Fruit fly (Drosophila melanogaster): Measurements from ENCODE around the gene CG12723.
A peak's percentile ranks its signal among the peaks of the same experiment; 100 is the strongest.

CG12723 gene

dm6 chrX:13226478-13226877, 34.8 kb upstream of the CG12723 start (continued):
- TF ChIP-seq dsx (GFP tag; optimal IDR thresholded peaks at IDR 0.05; ENCODE audit: poor library complexity, severe bottlenecking) (no peak), fd59A (GFP tag; optimal IDR thresholded peaks at IDR 0.05) (peak; percentile 37), Blimp-1 (GFP tag; optimal IDR thresholded peaks at IDR 0.05) (no peak), Ets96B (tag; optimal IDR thresholded peaks at IDR 0.05) (peak; percentile 59), achi (GFP tag; optimal IDR thresholded peaks at IDR 0.05) (peak; percentile 71), CG6276 (GFP tag; optimal IDR thresholded peaks at IDR 0.05) (peak; percentile 76), Met (GFP tag; optimal IDR thresholded peaks at IDR 0.05) (peak; percentile 26), CG1621 (tag; optimal IDR thresholded peaks at IDR 0.05) (no peak), CG10631 (GFP tag; optimal IDR thresholded peaks at IDR 0.05) (peak; percentile 63), CG7368 (GFP tag; optimal IDR thresholded peaks at IDR 0.05) (peak; percentile 59), Hr4 (GFP tag; optimal IDR thresholded peaks at IDR 0.05) (peak; percentile 78), dac (GFP tag; optimal IDR thresholded peaks at IDR 0.05) (peak; percentile 42), CG6808 (GFP tag; optimal IDR thresholded peaks at IDR 0.05) (peak; percentile 11), CG6854 (GFP tag; optimal IDR thresholded peaks at IDR 0.05) (no peak), Sox15 (GFP tag; optimal IDR thresholded peaks at IDR 0.05) (no peak), net (GFP tag; optimal IDR thresholded peaks at IDR 0.05) (peak; percentile 58), CG3919 (GFP tag; optimal IDR thresholded peaks at IDR 0.05) (peak; percentile 56), CG3032 (tag; optimal IDR thresholded peaks at IDR 0.05) (peak; percentile 63), CG34406 (GFP tag; optimal IDR thresholded peaks at IDR 0.05) (peak; percentile 38), vri (GFP tag; optimal IDR thresholded peaks at IDR 0.05) (no peak), CG32006 (GFP tag; optimal IDR thresholded peaks at IDR 0.05) (peak; percentile 88), cyc (GFP tag; optimal IDR thresholded peaks at IDR 0.05) (peak; percentile 6), CG6792 (GFP tag; optimal IDR thresholded peaks at IDR 0.05) (peak; percentile 32), CG8632 (GFP tag; optimal IDR thresholded peaks at IDR 0.05) (peak; percentile 13), CG10669 (GFP tag; optimal IDR thresholded peaks at IDR 0.05) (peak; percentile 48), ss (GFP tag; optimal IDR thresholded peaks at IDR 0.05) (peak; percentile 50 to 60), lz (GFP tag; optimal IDR thresholded peaks at IDR 0.05) (peak; percentile 18), Lpt (GFP tag; optimal IDR thresholded peaks at IDR 0.05) (peak; percentile 62), CG11294 (GFP tag; IDR thresholded peaks at IDR 0.05) (no peak), spab (GFP tag; optimal IDR thresholded peaks at IDR 0.05) (peak; percentile 44), fd85E (GFP tag; optimal IDR thresholded peaks at IDR 0.05) (no peak)

dm6 chrX:13224846-13225245, 33.2 kb upstream of the CG12723 start:
- TF ChIP-seq fkh (GFP tag; optimal IDR thresholded peaks at IDR 0.05): no peak
- no peak for TF ChIP-seq Sox102F (GFP tag; optimal IDR thresholded peaks at IDR 0.05)
- TF ChIP-seq CG3919 (GFP tag; optimal IDR thresholded peaks at IDR 0.05): no peak
- no peak for TF ChIP-seq CG11294 (GFP tag; IDR thresholded peaks at IDR 0.05)
- TF ChIP-seq Hr38 (GFP tag; optimal IDR thresholded peaks at IDR 0.05): no peak
- TF ChIP-seq CG6276 (GFP tag; optimal IDR thresholded peaks at IDR 0.05): no peak
- TF ChIP-seq dac (GFP tag; optimal IDR thresholded peaks at IDR 0.05): no peak
- no peak for TF ChIP-seq Eip78C (GFP tag)
- TF ChIP-seq CG11762 (GFP tag; optimal IDR thresholded peaks at IDR 0.05; ENCODE audit: insufficient read depth): no peak
- no peak for TF ChIP-seq lz (GFP tag; optimal IDR thresholded peaks at IDR 0.05)
- TF ChIP-seq CG6854 (GFP tag; optimal IDR thresholded peaks at IDR 0.05): no peak
- TF ChIP-seq Lpt (GFP tag; optimal IDR thresholded peaks at IDR 0.05): no peak
- no peak for TF ChIP-seq Sox15 (GFP tag; optimal IDR thresholded peaks at IDR 0.05)
- TF ChIP-seq CG4318 (GFP tag; optimal IDR thresholded peaks at IDR 0.05): no peak
- TF ChIP-seq CG10669 (GFP tag; optimal IDR thresholded peaks at IDR 0.05): no peak

dm6 chrX:13221835-13222234, 30.2 kb upstream of the CG12723 start:
- TF ChIP-seq CG6276 (GFP tag; optimal IDR thresholded peaks at IDR 0.05): peak; percentile 13
- peak; percentile 65 for TF ChIP-seq eg (GFP tag; IDR thresholded peaks at IDR 0.05)
- TF ChIP-seq Lpt (GFP tag; optimal IDR thresholded peaks at IDR 0.05): peak; percentile 4
- peak; percentile 78 for TF ChIP-seq Eip78C (GFP tag)
- TF ChIP-seq dac (GFP tag; optimal IDR thresholded peaks at IDR 0.05): no peak
- 0 out of 3 replicates have a peak, but pooled peaks have one; percentile 12 for TF ChIP-seq CG6163 (GFP tag; IDR thresholded peaks at IDR 0.05)
- TF ChIP-seq Hr4 (GFP tag; optimal IDR thresholded peaks at IDR 0.05): no peak
- peak; percentile 39; the same call in 1 of the 2 replicates for TF ChIP-seq CG15336 (GFP tag; IDR thresholded peaks at IDR 0.05)
- TF ChIP-seq Hr39 (GFP tag; optimal IDR thresholded peaks at IDR 0.05): no peak

Data from whole organism, prepupa.